Worm (Caenorhabditis elegans): ENCODE measurements around the gene Y16B4A.2.

DNA sequence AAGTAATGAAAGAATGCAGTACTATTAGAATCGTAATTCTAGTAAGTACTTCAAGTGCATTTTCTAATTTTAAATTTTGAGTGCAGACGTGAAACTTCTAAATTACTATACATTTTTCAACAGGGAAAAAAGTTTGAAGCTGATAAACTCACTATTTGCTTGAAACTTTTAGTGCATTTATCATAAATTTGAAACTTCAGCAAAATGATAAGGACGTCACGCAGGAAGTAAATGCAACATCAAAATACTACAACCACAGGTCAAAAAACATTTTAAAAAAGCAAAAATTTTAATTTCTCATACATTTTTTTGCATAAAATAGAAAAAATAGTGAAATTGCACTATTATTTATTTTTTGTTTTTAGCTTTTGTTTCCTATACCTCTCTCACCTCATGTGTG, 32.2 kb downstream of the Y16B4A.2 start:
- TF ChIP-seq nhr-2 (tag; optimal IDR thresholded peaks at IDR 0.05) (no peak), mls-2 (tag; optimal IDR thresholded peaks at IDR 0.05) (no peak), ztf-11 (tag; optimal IDR thresholded peaks at IDR 0.05) (no peak), ceh-83 (GFP tag; optimal IDR thresholded peaks at IDR 0.05) (no peak), pha-4 (tag; optimal IDR thresholded peaks at IDR 0.05) (no peak), unc-39 (tag; optimal IDR thresholded peaks at IDR 0.05) (no peak), nhr-12 (tag; optimal IDR thresholded peaks at IDR 0.05) (no peak), elt-1 (tag; optimal IDR thresholded peaks at IDR 0.05; ENCODE audit: borderline replicate concordance, insufficient read depth) (no peak), elt-3 (tag; optimal IDR thresholded peaks at IDR 0.05) (no peak)
